Worm (Caenorhabditis elegans) whole organism, late embryonic: ENCODE measurements around the gene R09H3.3.
"Not testable (repeated sequence)": the region's sequence is repeated elsewhere in the genome, so short reads cannot be mapped to it uniquely, and the experiment has no call there.

ENCODE experiments used
- F13H6.1 ChIP-seq: sonication (generic microtip); optimal IDR thresholded peaks from 2 replicates; lab custom pipeline; 2016; ENCODE audit warnings: missing genetic modification characterization, missing compliant biosample characterization
- K09A11.1 ChIP-seq: sonication (generic microtip); optimal IDR thresholded peaks from 2 replicates; lab custom pipeline; 2017; ENCODE audit warnings: antibody characterized with exemption, mild to moderate bottlenecking, missing genetic modification characterization, missing compliant biosample characterization; ENCODE audit not compliant: insufficient read depth
- T23F11.4 ChIP-seq: fragments of 200-800 bp; sonication (Bioruptor generic); optimal IDR thresholded peaks from 2 replicates; lab custom pipeline; 2018; ENCODE audit warnings: mild to moderate bottlenecking, missing genetic modification characterization, missing compliant biosample characterization
- Y22D7AL.16 ChIP-seq: sonication (generic microtip); optimal IDR thresholded peaks from 2 replicates; lab custom pipeline; 2016; ENCODE audit warnings: missing genetic modification characterization, missing compliant biosample characterization
- ahr-1 ChIP-seq: sonication (generic microtip); optimal IDR thresholded peaks from 2 replicates; lab custom pipeline; 2016; ENCODE audit warnings: missing genetic modification characterization, missing compliant biosample characterization
- ama-1 ChIP-seq: fragments of 150-350 bp; optimal IDR thresholded peaks from 2 replicates; lab custom pipeline; 2014
- ceh-14 ChIP-seq: sonication (generic microtip); optimal IDR thresholded peaks from 2 replicates; lab custom pipeline; 2016; ENCODE audit warnings: missing genotype, missing genetic modification characterization, missing compliant biosample characterization
- ceh-19 ChIP-seq: fragments of 200-800 bp; sonication (Bioruptor generic); optimal IDR thresholded peaks from 2 replicates; lab custom pipeline; 2018; ENCODE audit warnings: mild to moderate bottlenecking, missing genetic modification characterization, missing compliant biosample characterization
- ceh-22 ChIP-seq: sonication (generic microtip); optimal IDR thresholded peaks from 2 replicates; lab custom pipeline; 2017; ENCODE audit warnings: missing biosample characterization, missing genetic modification characterization
- ceh-24 ChIP-seq: sonication (generic microtip); optimal IDR thresholded peaks from 2 replicates; lab custom pipeline; 2016; ENCODE audit warnings: mild to moderate bottlenecking, missing genetic modification characterization, missing compliant biosample characterization
- ceh-30 ChIP-seq: fragments of 150-350 bp; optimal IDR thresholded peaks from 2 replicates; lab custom pipeline; 2014; ENCODE audit warnings: missing biosample characterization, missing genetic modification characterization
- ceh-48 ChIP-seq: sonication (generic microtip); optimal IDR thresholded peaks from 2 replicates; lab custom pipeline; 2016; ENCODE audit warnings: missing genetic modification characterization, inconsistent platforms, missing compliant biosample characterization
- elt-4 ChIP-seq: sonication (generic microtip); optimal IDR thresholded peaks from 2 replicates; lab custom pipeline; 2016; ENCODE audit warnings: missing genetic modification characterization, missing compliant biosample characterization
- fax-1 ChIP-seq: sonication (generic microtip); optimal IDR thresholded peaks from 2 replicates; lab custom pipeline; 2016; ENCODE audit warnings: missing genotype, missing genetic modification characterization, missing compliant biosample characterization
- fkh-10 ChIP-seq: fragments of 150-350 bp; optimal IDR thresholded peaks from 2 replicates; lab custom pipeline; 2014; ENCODE audit warnings: missing biosample characterization, missing genetic modification reagents, missing genetic modification characterization
- fkh-6 ChIP-seq: sonication (generic microtip); optimal IDR thresholded peaks from 2 replicates; lab custom pipeline; 2016; ENCODE audit warnings: missing genetic modification characterization, missing compliant biosample characterization
- hlh-13 ChIP-seq: fragments of 200-800 bp; sonication (Bioruptor generic); optimal IDR thresholded peaks from 2 replicates; lab custom pipeline; 2018; ENCODE audit warnings: mild to moderate bottlenecking, missing genetic modification characterization, missing compliant biosample characterization
- hlh-15 ChIP-seq: sonication (generic microtip); optimal IDR thresholded peaks from 2 replicates; lab custom pipeline; 2016; ENCODE audit warnings: missing genetic modification characterization, missing compliant biosample characterization
- hlh-30 ChIP-seq: sonication (generic microtip); optimal IDR thresholded peaks from 2 replicates; lab custom pipeline; 2017; ENCODE audit warnings: antibody characterized with exemption, missing genetic modification characterization, missing compliant biosample characterization; ENCODE audit not compliant: insufficient read depth
- hlh-8 ChIP-seq: sonication (generic microtip); optimal IDR thresholded peaks from 2 replicates; lab custom pipeline; 2016; ENCODE audit warnings: missing genotype, missing genetic modification characterization, missing compliant biosample characterization
- lim-6 ChIP-seq: sonication (generic microtip); optimal IDR thresholded peaks from 2 replicates; lab custom pipeline; 2016; ENCODE audit warnings: missing genetic modification characterization, missing compliant biosample characterization
- madf-2 ChIP-seq: sonication (generic microtip); optimal IDR thresholded peaks from 2 replicates; lab custom pipeline; 2017; ENCODE audit warnings: missing genetic modification characterization, missing compliant biosample characterization
- nfya-1 ChIP-seq: sonication (generic microtip); optimal IDR thresholded peaks from 2 replicates; lab custom pipeline; 2017; ENCODE audit warnings: missing genetic modification characterization, mild to moderate bottlenecking, missing compliant biosample characterization, antibody characterized with exemption, moderate library complexity
- nhr-11 ChIP-seq: fragments of 150-350 bp; optimal IDR thresholded peaks from 2 replicates; lab custom pipeline; 2014; ENCODE audit warnings: missing biosample characterization, missing genetic modification characterization
- npax-4 ChIP-seq: sonication (generic microtip); optimal IDR thresholded peaks from 2 replicates; lab custom pipeline; 2016; ENCODE audit warnings: missing genetic modification characterization, missing compliant biosample characterization
- pat-9 ChIP-seq: fragments of 200-800 bp; sonication (Bioruptor generic); optimal IDR thresholded peaks from 2 replicates; lab custom pipeline; 2018; ENCODE audit warnings: mild to moderate bottlenecking, missing genetic modification characterization, moderate library complexity, missing compliant biosample characterization
- pha-4 ChIP-seq: fragments of 150-350 bp; optimal IDR thresholded peaks from 2 replicates; lab custom pipeline; 2018; ENCODE audit warnings: missing biosample characterization, missing genetic modification reagents, missing genetic modification characterization
- ref-2 ChIP-seq: sonication (generic microtip); optimal IDR thresholded peaks from 2 replicates; lab custom pipeline; 2016; ENCODE audit warnings: missing genetic modification characterization, missing compliant biosample characterization
- rnt-1 ChIP-seq: sonication (generic microtip); optimal IDR thresholded peaks from 2 replicates; lab custom pipeline; 2016; ENCODE audit warnings: missing genetic modification characterization, missing compliant biosample characterization
- sdc-2 ChIP-seq: sonication (generic microtip); optimal IDR thresholded peaks from 2 replicates; lab custom pipeline; 2016; ENCODE audit warnings: missing genotype, missing genetic modification characterization, missing compliant biosample characterization
- sox-2 ChIP-seq: fragments of 200-800 bp; sonication (Bioruptor generic); IDR thresholded peaks from 2 replicates; pipeline ENCODE4 v1.3.6; 2022; ENCODE audit warnings: missing genetic modification reagents, missing genetic modification characterization, missing compliant biosample characterization
- tbx-2 ChIP-seq: sonication (generic microtip); optimal IDR thresholded peaks from 2 replicates; lab custom pipeline; 2016; ENCODE audit warnings: missing genetic modification characterization, missing compliant biosample characterization
- ttx-3 ChIP-seq: sonication (generic microtip); optimal IDR thresholded peaks from 2 replicates; lab custom pipeline; 2016; ENCODE audit warnings: missing genetic modification reagents, missing genetic modification characterization, missing compliant biosample characterization
- unc-3 ChIP-seq, 2 experiments: fragments of 200-800 bp in 1 of 2; sonication (Bioruptor generic) in 1 of 2; sonication (generic microtip) in 1 of 2; conservative IDR thresholded peaks in 1 of 2; optimal IDR thresholded peaks in 1 of 2; 2 replicates each; pipeline versions ENCODE4 v1.3.6 to Lab custom; 2016 to 2022; ENCODE audit warnings: missing compliant biosample characterization in 2 of 2, missing genetic modification characterization in 2 of 2, missing genetic modification reagents in 1 of 2
- unc-42 ChIP-seq: sonication (generic microtip); optimal IDR thresholded peaks from 2 replicates; lab custom pipeline; 2016; ENCODE audit warnings: missing genotype, missing genetic modification characterization, missing compliant biosample characterization

Gene R09H3.3

ce11 chrX:1703049-1703448 lies 34.4 kb upstream of the R09H3.3 start:
- TF ChIP-seq elt-4 (tag; lab: Kevin White, UChicago), result peak; percentile 60
- TF ChIP-seq Y22D7AL.16 (tag; lab: Kevin White, UChicago), result no peak
- TF ChIP-seq F13H6.1 (tag; lab: Kevin White, UChicago), result no peak
- TF ChIP-seq ceh-14, result no peak

- no peak for TF ChIP-seq lim-6 (tag; lab: Kevin White, UChicago)
- TF ChIP-seq pha-4 (tag; lab: Kevin White, UChicago), result no peak
- TF ChIP-seq fkh-6 (tag; lab: Kevin White, UChicago), result no peak
- no peak for TF ChIP-seq ceh-22
- no peak for TF ChIP-seq madf-2 (tag; lab: Kevin White, UChicago)
- no peak for TF ChIP-seq hlh-15 (tag; lab: Kevin White, UChicago)
- TF ChIP-seq ama-1 (lab: Kevin White, UChicago), result no peak
- TF ChIP-seq ref-2 (tag; lab: Kevin White, UChicago), result no peak
- TF ChIP-seq ceh-24 (tag; lab: Kevin White, UChicago), result no peak
- no peak for TF ChIP-seq fkh-10
- TF ChIP-seq hlh-13 (GFP tag; lab: Kevin White, UChicago), result no peak
- TF ChIP-seq hlh-30 (tag; lab: Kevin White, UChicago), result no peak
- TF ChIP-seq unc-3 (GFP tag; conservative IDR thresholded peaks at IDR 0.05; lab: Robert Waterston, UW), result no peak
- no peak for TF ChIP-seq unc-3 (tag; optimal IDR thresholded peaks at IDR 0.05; lab: Kevin White, UChicago)
- no peak for TF ChIP-seq rnt-1
- no peak for TF ChIP-seq hlh-8
- no peak for TF ChIP-seq fax-1 (tag; lab: Kevin White, UChicago)
- TF ChIP-seq, all 69 proteins: peak for 0
Measured at ce11 chrX:1698476-1698875, 29.8 kb upstream of the R09H3.3 start.

ce11 chrX:1696879-1697278 lies 28.2 kb upstream of the R09H3.3 start, which contains the start of gene C36C9.4:
TSS of gene C36C9.4 (minus strand) at chrX:1696979.
- TF ChIP-seq elt-4 (tag; lab: Kevin White, UChicago); fkh-10; K09A11.1: not testable (repeated sequence)
- TF ChIP-seq, all 69 proteins: peak for 0; not testable (repeated sequence) for 69

- TF ChIP-seq ahr-1 (tag; lab: Kevin White, UChicago); ttx-3; npax-4 (tag; lab: Kevin White, UChicago): not testable (repeated sequence)
Measured at ce11 chrX:1690894-1691293, 22.2 kb upstream of the R09H3.3 start, which contains the start of gene C36C9.6. TSS of gene C36C9.6 (minus strand) at chrX:1690994.

ce11 chrX:1689996-1690395 lies 21.3 kb upstream of the R09H3.3 start, which contains the start of gene C36C9.12:
TSS of gene C36C9.12 (minus strand) at chrX:1690096.
- TF ChIP-seq ceh-48 (tag; lab: Kevin White, UChicago); nhr-11 (tag; lab: Kevin White, UChicago); sox-2 (GFP tag; lab: Robert Waterston, UW): not testable (repeated sequence)

ce11 chrX:1687079-1687478 lies 18.4 kb upstream of the R09H3.3 start, which contains the start of gene C36C9.11:
TSS of gene C36C9.11 (plus strand) at chrX:1687379.
- TF ChIP-seq unc-42 (tag; lab: Kevin White, UChicago); K09A11.1; tbx-2 (tag; lab: Kevin White, UChicago): not testable (repeated sequence)

- no peak for TF ChIP-seq nfya-1 (tag; lab: Kevin White, UChicago)
- TF ChIP-seq sdc-2 (tag; lab: Kevin White, UChicago), result peak; percentile 84
- TF ChIP-seq ceh-30 (tag; lab: Kevin White, UChicago), result no peak
- no peak for TF ChIP-seq pat-9 (tag; lab: Kevin White, UChicago)
- TF ChIP-seq ceh-19 (GFP tag; lab: Kevin White, UChicago), result no peak
- TF ChIP-seq T23F11.4 (GFP tag; lab: Kevin White, UChicago), result no peak
- TF ChIP-seq tbx-2 (tag; lab: Kevin White, UChicago), result no peak
Measured at ce11 chrX:1682558-1682957, 13.9 kb upstream of the R09H3.3 start, which contains the start of gene meg-4. TSS of gene meg-4 (plus strand) at chrX:1682954.
